Worm (Caenorhabditis elegans): ENCODE results near the gene srw-115.

Gene srw-115

ce11 chrV:3014185-3014584 lies 20.5 kb upstream of the srw-115 start, which contains the start of gene K12D9.1:
K12D9.1 (plus strand) TSS chrV:3014485.
- TF ChIP-seq ceh-83 (GFP tag; optimal IDR thresholded peaks at IDR 0.05) = no peak
- no peak for TF ChIP-seq M03D4.4 (tag; optimal IDR thresholded peaks at IDR 0.05)
- no peak for TF ChIP-seq snpc-4 (tag; optimal IDR thresholded peaks at IDR 0.05)
- TF ChIP-seq nhr-12 (tag; optimal IDR thresholded peaks at IDR 0.05) = no peak
- no peak for TF ChIP-seq unc-120 (tag; optimal IDR thresholded peaks at IDR 0.05; ENCODE audit: poor library complexity, severe bottlenecking)
- no peak for TF ChIP-seq nhr-28 (tag; optimal IDR thresholded peaks at IDR 0.05)
- TF ChIP-seq pha-4 (tag; optimal IDR thresholded peaks at IDR 0.05) = no peak
- no peak for TF ChIP-seq mab-5 (tag; optimal IDR thresholded peaks at IDR 0.05)
- TF ChIP-seq cnd-1 (tag; optimal IDR thresholded peaks at IDR 0.05) = no peak
- no peak for TF ChIP-seq lin-32 (GFP tag; optimal IDR thresholded peaks at IDR 0.05)
- no peak for TF ChIP-seq lsy-2 (tag; optimal IDR thresholded peaks at IDR 0.05)
- TF ChIP-seq lin-13 (tag; optimal IDR thresholded peaks at IDR 0.05) = no peak
- TF ChIP-seq sptf-1 (tag; optimal IDR thresholded peaks at IDR 0.05) = no peak

ce11 chrV:3011394-3011793 lies 17.7 kb upstream of the srw-115 start, which contains the start of gene srw-135:
srw-135 (minus strand) TSS chrV:3011494.
- TF ChIP-seq ceh-83 (GFP tag; optimal IDR thresholded peaks at IDR 0.05) (no peak), bed-3 (GFP tag; optimal IDR thresholded peaks at IDR 0.05) (no peak), nhr-2 (tag; optimal IDR thresholded peaks at IDR 0.05) (no peak), mls-2 (tag; optimal IDR thresholded peaks at IDR 0.05) (no peak), elt-1 (tag; optimal IDR thresholded peaks at IDR 0.05; ENCODE audit: borderline replicate concordance, insufficient read depth) (no peak), ces-1 (GFP tag; optimal IDR thresholded peaks at IDR 0.05) (no peak), nhr-76 (tag; optimal IDR thresholded peaks at IDR 0.05) (no peak), mab-5 (tag; optimal IDR thresholded peaks at IDR 0.05) (no peak)

- TF ChIP-seq blmp-1 (tag; optimal IDR thresholded peaks at IDR 0.05) (no peak), nhr-237 (tag; optimal IDR thresholded peaks at IDR 0.05) (no peak)
These were observed 16.8 kb upstream of the srw-115 start, which contains the start of gene srw-136 for ce11 chrV:3010468-3010867. srw-136 (minus strand) TSS chrV:3010568.

ce11 chrV:3005964-3006363 lies 12.2 kb upstream of the srw-115 start, which contains the start of gene srw-112:
srw-112 (minus strand) TSS chrV:3006064.
- TF ChIP-seq mls-2 (tag; optimal IDR thresholded peaks at IDR 0.05) = no peak
- no peak for TF ChIP-seq ceh-43 (GFP tag; optimal IDR thresholded peaks at IDR 0.05)
- no peak for TF ChIP-seq flh-1 (GFP tag; optimal IDR thresholded peaks at IDR 0.05)
- TF ChIP-seq lin-32 (GFP tag; optimal IDR thresholded peaks at IDR 0.05) = no peak

- TF ChIP-seq sptf-1 (tag; optimal IDR thresholded peaks at IDR 0.05) (no peak), mep-1 (tag; optimal IDR thresholded peaks at IDR 0.05) (no peak), nhr-28 (tag; optimal IDR thresholded peaks at IDR 0.05) (no peak), tbx-8 (GFP tag; optimal IDR thresholded peaks at IDR 0.05) (no peak)
These were observed 6.0 kb upstream of the srw-115 start, which contains the start of gene srw-119 for ce11 chrV:2999736-3000135. srw-119 (minus strand) TSS chrV:2999836.

ce11 chrV:2996105-2996504 lies 2.4 kb upstream of the srw-115 start, which contains the start of gene srw-120:
srw-120 (minus strand) TSS chrV:2996205.
- TF ChIP-seq cnd-1 (tag; optimal IDR thresholded peaks at IDR 0.05) = no peak

- TF ChIP-seq elt-1 (tag; optimal IDR thresholded peaks at IDR 0.05; ENCODE audit: borderline replicate concordance, insufficient read depth) = no peak
- TF ChIP-seq drap-1 (GFP tag; optimal IDR thresholded peaks at IDR 0.05) = no peak
- no peak for TF ChIP-seq nhr-237 (tag; optimal IDR thresholded peaks at IDR 0.05)
These were observed 1.7 kb downstream of the srw-115 start for ce11 chrV:2992060-2992459.

- no peak for TF ChIP-seq mep-1 (tag; optimal IDR thresholded peaks at IDR 0.05)
- TF ChIP-seq mab-5 (tag; optimal IDR thresholded peaks at IDR 0.05) = no peak
- TF ChIP-seq nhr-2 (tag; optimal IDR thresholded peaks at IDR 0.05) = no peak
- TF ChIP-seq lin-13 (tag; optimal IDR thresholded peaks at IDR 0.05) = no peak
- no peak for TF ChIP-seq lin-32 (GFP tag; optimal IDR thresholded peaks at IDR 0.05)
- no peak for TF ChIP-seq sem-2 (GFP tag; optimal IDR thresholded peaks at IDR 0.05)
- TF ChIP-seq lsy-2 (tag; optimal IDR thresholded peaks at IDR 0.05) = no peak
- no peak for TF ChIP-seq hlh-1 (tag; optimal IDR thresholded peaks at IDR 0.05)
- no peak for TF ChIP-seq cnd-1 (tag; optimal IDR thresholded peaks at IDR 0.05)
These were observed 2.2 kb downstream of the srw-115 start, which contains the start of gene srw-121 for ce11 chrV:2991485-2991884. srw-121 (minus strand) TSS chrV:2991585.
